Fruit fly (Drosophila melanogaster): Measurements from ENCODE around the gene CG42710.

CG42710 gene

dm6 chr2L:8782400-8782799 lies at the start of gene CG42710:
Gene CG42710 (minus strand): TSS chr2L:8782500.
- TF ChIP-seq usp (GFP tag; optimal IDR thresholded peaks at IDR 0.05) (no peak), psq (optimal IDR thresholded peaks at IDR 0.05) (no peak), EcR (GFP tag; optimal IDR thresholded peaks at IDR 0.05) (no peak), Dll (optimal IDR thresholded peaks at IDR 0.05) (no peak), CG8478 (optimal IDR thresholded peaks at IDR 0.05) (no peak), pan (optimal IDR thresholded peaks at IDR 0.05) (no peak)

- TF ChIP-seq usp (GFP tag; optimal IDR thresholded peaks at IDR 0.05) (no peak), pan (optimal IDR thresholded peaks at IDR 0.05) (no peak), EcR (GFP tag; optimal IDR thresholded peaks at IDR 0.05) (no peak), Dll (optimal IDR thresholded peaks at IDR 0.05) (no peak), psq (optimal IDR thresholded peaks at IDR 0.05) (no peak), CG8478 (optimal IDR thresholded peaks at IDR 0.05) (no peak)
Measured at dm6 chr2L:8828387-8828786, 46.1 kb upstream of the CG42710 start.

DNA sequence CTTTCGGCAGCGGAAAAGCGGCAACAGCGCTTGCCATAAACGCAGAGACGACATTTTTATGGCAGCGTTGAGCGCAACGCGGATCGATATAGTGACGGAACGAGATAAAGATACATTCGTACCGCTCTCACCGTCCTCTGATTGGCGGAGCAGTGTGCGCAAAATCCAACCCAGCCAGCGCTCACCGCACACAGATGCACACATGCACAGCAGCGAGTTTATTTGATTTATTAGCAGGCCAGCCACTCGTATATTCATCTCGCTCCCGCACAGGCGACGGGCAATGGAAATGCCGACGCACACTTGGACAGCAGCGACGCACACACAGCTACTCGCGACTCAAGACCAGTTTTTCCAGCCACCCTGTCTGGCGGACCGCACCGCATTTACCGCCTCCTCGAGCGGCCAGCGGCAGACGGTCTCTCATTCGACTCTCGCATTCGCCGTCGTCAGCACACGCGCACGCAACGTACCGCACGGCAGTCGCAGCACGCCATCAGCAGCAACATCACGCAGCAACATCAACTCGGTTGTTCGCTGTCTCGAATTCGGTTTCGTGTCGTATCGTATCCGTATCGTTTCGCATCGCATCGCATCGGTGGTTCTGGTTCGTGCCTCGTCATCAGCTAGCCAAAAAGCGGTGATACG lies 43.0 kb upstream of the CG42710 start, which contains the start of gene SoxN:
TSS of gene SoxN (plus strand) at position 424 of the 648 bp plus-strand sequence.
- peak; percentile 79 for TF ChIP-seq Dll (optimal IDR thresholded peaks at IDR 0.05)
- TF ChIP-seq EcR (GFP tag; optimal IDR thresholded peaks at IDR 0.05): no peak
- TF ChIP-seq CG8478 (optimal IDR thresholded peaks at IDR 0.05): peak; percentile 71

dm6 chr2L:8820539-8820938 lies 38.2 kb upstream of the CG42710 start:
- TF ChIP-seq psq (optimal IDR thresholded peaks at IDR 0.05): no peak
- no peak for TF ChIP-seq Dll (optimal IDR thresholded peaks at IDR 0.05)
- no peak for TF ChIP-seq CG8478 (optimal IDR thresholded peaks at IDR 0.05)
- TF ChIP-seq usp (GFP tag; optimal IDR thresholded peaks at IDR 0.05): no peak
- TF ChIP-seq EcR (GFP tag; optimal IDR thresholded peaks at IDR 0.05): no peak
- no peak for TF ChIP-seq pan (optimal IDR thresholded peaks at IDR 0.05)

DNA sequence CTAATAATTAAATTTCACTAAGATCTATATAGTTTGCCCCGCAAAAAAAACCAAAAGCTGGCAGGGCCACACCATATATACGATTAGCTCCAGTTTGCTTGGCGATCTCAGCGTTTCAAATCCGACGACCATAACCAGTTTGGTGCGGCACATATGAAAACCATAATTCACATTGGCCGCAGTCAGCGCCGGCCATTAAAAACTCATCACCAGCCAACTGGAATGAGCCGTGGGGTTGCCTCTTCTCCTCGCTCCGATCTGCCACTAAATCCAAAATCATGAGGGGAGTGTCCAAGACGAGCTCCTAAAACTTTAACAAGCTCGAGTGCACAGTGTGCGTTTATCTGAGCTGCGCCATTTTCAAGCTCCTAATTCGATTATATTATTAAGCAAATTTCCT lies 35.0 kb upstream of the CG42710 start:
- no peak for TF ChIP-seq Dll (optimal IDR thresholded peaks at IDR 0.05)
- no peak for TF ChIP-seq pan (optimal IDR thresholded peaks at IDR 0.05)
- no peak for TF ChIP-seq CG8478 (optimal IDR thresholded peaks at IDR 0.05)
- no peak for TF ChIP-seq psq (optimal IDR thresholded peaks at IDR 0.05)
- TF ChIP-seq EcR (GFP tag; optimal IDR thresholded peaks at IDR 0.05): no peak
- no peak for TF ChIP-seq usp (GFP tag; optimal IDR thresholded peaks at IDR 0.05)

- TF ChIP-seq Dll (optimal IDR thresholded peaks at IDR 0.05) (no peak), usp (GFP tag; optimal IDR thresholded peaks at IDR 0.05) (no peak), CG8478 (optimal IDR thresholded peaks at IDR 0.05) (no peak), EcR (GFP tag; optimal IDR thresholded peaks at IDR 0.05) (no peak), psq (optimal IDR thresholded peaks at IDR 0.05) (no peak), pan (optimal IDR thresholded peaks at IDR 0.05) (no peak)
Measured at dm6 chr2L:8809812-8810211, 27.5 kb upstream of the CG42710 start.

DNA sequence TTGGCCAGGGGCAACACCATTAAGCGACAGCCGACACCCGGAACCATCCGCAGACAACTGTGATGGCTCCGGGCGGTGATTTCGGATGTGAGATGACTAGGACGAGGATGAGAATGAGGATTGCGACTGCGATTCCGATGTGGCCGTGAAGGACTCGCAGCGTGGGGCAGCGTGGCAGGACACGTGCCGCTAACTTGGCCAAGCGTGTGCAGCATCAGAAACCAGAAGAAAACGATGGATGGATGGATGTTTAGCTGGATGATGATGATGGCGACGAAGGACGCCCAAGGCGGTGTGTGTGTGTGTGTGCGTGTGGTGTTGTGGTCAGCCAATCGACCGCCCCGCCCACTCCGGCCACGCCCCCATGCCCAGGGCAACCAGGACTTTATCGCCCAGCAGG lies 21.8 kb upstream of the CG42710 start:
- TF ChIP-seq pan (optimal IDR thresholded peaks at IDR 0.05) (no peak), CG8478 (optimal IDR thresholded peaks at IDR 0.05) (no peak), usp (GFP tag; optimal IDR thresholded peaks at IDR 0.05) (no peak), Dll (optimal IDR thresholded peaks at IDR 0.05) (no peak)

dm6 chr2L:8799009-8799408 lies 16.7 kb upstream of the CG42710 start:
- TF ChIP-seq EcR (GFP tag; optimal IDR thresholded peaks at IDR 0.05) (no peak), psq (optimal IDR thresholded peaks at IDR 0.05) (no peak), Dll (optimal IDR thresholded peaks at IDR 0.05) (no peak), usp (GFP tag; optimal IDR thresholded peaks at IDR 0.05) (no peak), pan (optimal IDR thresholded peaks at IDR 0.05) (no peak), CG8478 (optimal IDR thresholded peaks at IDR 0.05) (no peak)

DNA sequence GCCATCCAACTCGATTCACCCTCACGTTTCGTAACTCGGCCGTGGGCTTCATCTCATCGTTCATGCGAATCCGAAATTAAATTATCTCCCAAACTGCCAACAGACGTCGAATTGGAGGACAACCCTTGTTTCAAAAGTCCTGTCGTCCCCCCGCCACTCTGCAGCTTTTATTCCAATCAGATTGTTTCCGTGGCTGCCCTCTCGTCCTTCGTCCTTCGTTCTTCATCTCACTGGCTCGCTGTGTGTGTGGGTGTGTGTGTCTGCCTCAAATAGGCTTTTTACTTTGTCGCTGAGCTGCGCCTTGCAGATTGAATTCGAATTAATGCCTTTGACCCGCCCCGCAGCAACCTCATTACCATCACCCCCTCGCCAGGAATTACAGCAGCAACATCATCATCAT lies 11.9 kb upstream of the CG42710 start:
- TF ChIP-seq pan (optimal IDR thresholded peaks at IDR 0.05) (no peak), usp (GFP tag; optimal IDR thresholded peaks at IDR 0.05) (no peak), Dll (optimal IDR thresholded peaks at IDR 0.05) (no peak), CG8478 (optimal IDR thresholded peaks at IDR 0.05) (no peak), EcR (GFP tag; optimal IDR thresholded peaks at IDR 0.05) (no peak), psq (optimal IDR thresholded peaks at IDR 0.05) (no peak)

DNA sequence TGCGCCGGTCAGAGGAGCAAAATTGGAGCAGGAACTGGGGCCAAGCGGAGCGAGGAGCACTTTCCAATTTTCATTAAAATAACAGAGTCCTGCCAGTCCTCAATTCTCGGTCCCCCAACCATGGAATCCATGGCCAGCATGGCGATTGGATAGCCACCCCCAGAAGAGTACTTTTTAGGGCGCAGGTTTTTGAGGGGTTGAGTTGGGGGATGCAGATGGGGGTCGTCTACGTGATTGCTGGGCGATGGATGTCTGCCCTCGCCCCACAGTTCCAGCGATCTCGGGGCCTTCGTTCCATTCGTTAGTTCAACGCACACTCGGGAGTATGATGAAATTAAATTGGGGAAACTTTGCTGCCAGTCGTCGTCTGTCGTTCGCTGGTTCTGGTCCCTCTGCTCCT lies 9.4 kb upstream of the CG42710 start:
- TF ChIP-seq usp (GFP tag; optimal IDR thresholded peaks at IDR 0.05) (no peak), pan (optimal IDR thresholded peaks at IDR 0.05) (no peak), psq (optimal IDR thresholded peaks at IDR 0.05) (no peak), CG8478 (optimal IDR thresholded peaks at IDR 0.05) (no peak), Dll (optimal IDR thresholded peaks at IDR 0.05) (no peak), EcR (GFP tag; optimal IDR thresholded peaks at IDR 0.05) (no peak)

DNA sequence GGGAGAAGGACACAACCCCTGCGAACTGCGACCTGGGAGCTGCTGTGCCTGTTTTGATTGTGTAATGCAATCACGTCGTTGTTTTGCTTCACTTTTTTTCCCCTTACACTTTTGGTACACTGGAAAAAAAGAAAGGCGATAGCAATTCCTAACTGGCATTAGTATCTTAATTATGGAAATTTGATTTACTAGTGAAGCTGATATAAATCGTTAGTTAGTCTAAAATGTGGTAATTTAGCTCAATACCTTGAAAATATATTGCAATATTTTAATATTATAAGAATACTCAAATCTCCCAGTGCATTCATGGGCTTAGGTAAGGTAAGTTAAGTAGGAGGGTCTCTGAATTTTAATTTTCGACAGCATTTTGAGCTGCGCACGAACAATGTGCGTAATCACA lies 5.3 kb upstream of the CG42710 start:
- TF ChIP-seq EcR (GFP tag; optimal IDR thresholded peaks at IDR 0.05) (no peak), usp (GFP tag; optimal IDR thresholded peaks at IDR 0.05) (no peak), psq (optimal IDR thresholded peaks at IDR 0.05) (no peak), CG8478 (optimal IDR thresholded peaks at IDR 0.05) (no peak), pan (optimal IDR thresholded peaks at IDR 0.05) (no peak), Dll (optimal IDR thresholded peaks at IDR 0.05) (no peak)

DNA sequence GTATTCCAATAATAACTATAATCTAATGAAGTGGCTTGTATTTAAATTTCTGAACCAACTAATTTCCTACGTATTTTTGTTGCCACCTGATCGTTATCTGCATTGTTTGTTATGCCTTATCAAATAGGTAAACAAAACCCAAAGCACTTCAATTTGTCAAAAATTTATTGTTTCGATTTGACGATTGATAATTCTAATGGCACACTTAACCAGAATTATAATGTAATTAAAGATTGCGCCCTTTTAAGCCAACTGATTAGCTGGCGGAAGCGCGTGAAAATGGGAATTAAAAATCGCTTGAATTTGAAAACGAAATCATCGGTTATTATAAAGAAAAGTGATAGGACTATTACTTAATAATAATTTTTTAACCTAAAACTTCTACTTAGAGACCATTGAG lies 2.4 kb upstream of the CG42710 start:
- TF ChIP-seq pan (optimal IDR thresholded peaks at IDR 0.05): no peak
- no peak for TF ChIP-seq psq (optimal IDR thresholded peaks at IDR 0.05)
- TF ChIP-seq Dll (optimal IDR thresholded peaks at IDR 0.05): no peak
- no peak for TF ChIP-seq EcR (GFP tag; optimal IDR thresholded peaks at IDR 0.05)
- no peak for TF ChIP-seq CG8478 (optimal IDR thresholded peaks at IDR 0.05)

DNA sequence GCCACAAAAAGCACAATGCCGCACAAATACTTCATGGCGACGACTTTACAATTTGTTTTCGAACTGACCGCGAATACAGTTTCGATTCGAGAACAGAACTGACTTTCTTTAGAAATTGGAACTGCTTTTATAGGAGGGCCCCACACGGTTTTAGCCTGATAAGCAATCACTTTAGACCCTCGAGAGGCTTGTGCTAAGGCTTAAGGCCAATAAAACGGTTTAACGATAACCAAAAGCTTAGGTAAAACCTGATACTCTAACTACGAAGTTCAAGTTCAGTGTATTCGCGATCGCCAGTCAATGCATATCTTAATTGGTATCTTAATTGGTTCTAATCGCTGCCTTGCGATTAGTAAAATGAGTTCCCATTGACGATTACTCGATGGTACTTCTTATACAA lies 1.1 kb downstream of the CG42710 start, which contains the start of gene LManVI:
TSS of gene LManVI (minus strand) at position 101 of the 400 bp plus-strand sequence.
- TF ChIP-seq EcR (GFP tag; optimal IDR thresholded peaks at IDR 0.05) (no peak), CG8478 (optimal IDR thresholded peaks at IDR 0.05) (no peak), Dll (optimal IDR thresholded peaks at IDR 0.05) (no peak), psq (optimal IDR thresholded peaks at IDR 0.05) (no peak), usp (GFP tag; optimal IDR thresholded peaks at IDR 0.05) (no peak), pan (optimal IDR thresholded peaks at IDR 0.05) (no peak)
